Worm (Caenorhabditis elegans) whole organism, young adult: ENCODE results near the gene gly-6.

Experiments used
- aptf-3 ChIP-seq: fragments of 200-800 bp; sonication (Bioruptor generic); IDR thresholded peaks from 2 replicates; pipeline ENCODE4 v1.3.6; 2022; ENCODE audit warnings: missing genetic modification characterization, missing compliant biosample characterization
- ceh-79 ChIP-seq: sonication (generic microtip); optimal IDR thresholded peaks from 2 replicates; lab custom pipeline; 2017; ENCODE audit warnings: mild to moderate bottlenecking, missing genetic modification characterization, missing compliant biosample characterization
- madf-10 ChIP-seq: sonication (generic microtip); optimal IDR thresholded peaks from 2 replicates; lab custom pipeline; 2016; ENCODE audit warnings: mild to moderate bottlenecking, missing genetic modification characterization, missing compliant biosample characterization
- nfyb-1 ChIP-seq: fragments of 200-800 bp; sonication (Bioruptor generic); IDR thresholded peaks from 2 replicates; pipeline ENCODE4 v1.3.6; 2022; ENCODE audit warnings: missing genetic modification reagents, missing genetic modification characterization, missing compliant biosample characterization

DNA sequence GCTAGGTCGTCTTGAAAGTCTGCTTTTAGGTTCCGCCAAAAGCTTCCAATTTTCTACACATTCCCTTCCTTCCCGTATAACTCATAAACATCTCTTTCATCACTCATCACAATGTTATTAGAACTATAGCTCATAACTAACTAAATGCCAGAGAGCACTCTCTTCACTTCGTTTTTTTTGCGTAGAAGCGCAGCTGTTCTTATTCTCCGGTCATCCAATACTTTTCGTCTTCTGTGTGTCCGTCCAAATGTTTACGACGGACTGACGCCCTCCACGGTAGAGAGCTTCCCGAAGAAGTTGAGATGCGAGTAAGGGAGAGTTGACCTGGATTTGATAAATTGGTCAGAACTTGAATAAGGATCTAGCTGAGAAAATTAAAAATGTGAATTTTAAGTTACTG, 28.2 kb upstream of the gly-6 start:
- TF ChIP-seq madf-10 (no peak), aptf-3 (GFP tag; lab: Robert Waterston, UW) (no peak), nfyb-1 (GFP tag; lab: Robert Waterston, UW) (no peak), ceh-79 (tag; lab: Kevin White, UChicago) (no peak)
